Worm (Caenorhabditis elegans): ENCODE results near the gene mec-2.

ce11 chrX:5579714-5580265, 12.2 kb downstream of the mec-2 start:
- TF ChIP-seq atf-7 (tag; optimal IDR thresholded peaks at IDR 0.05) (no peak), ceh-79 (tag; optimal IDR thresholded peaks at IDR 0.05) (no peak), rcor-1 (GFP tag; IDR thresholded peaks at IDR 0.05) (no peak), ZK185.1 (tag; optimal IDR thresholded peaks at IDR 0.05; ENCODE audit: poor library complexity, severe bottlenecking) (no peak), xnd-1 (tag; optimal IDR thresholded peaks at IDR 0.05) (no peak), him-1 (tag; optimal IDR thresholded peaks at IDR 0.05) (no peak), mxl-1 (tag; optimal IDR thresholded peaks at IDR 0.05) (no peak)
